Worm (Caenorhabditis elegans) whole organism, mixed stage, embryonic: ENCODE measurements around the gene F57G9.7.

Experiments used
- lin-13 ChIP-seq: fragments of 150-350 bp; optimal IDR thresholded peaks from 2 replicates; lab custom pipeline; 2014; ENCODE audit warnings: missing biosample characterization, missing genetic modification characterization
- mep-1 ChIP-seq: fragments of 150-350 bp; optimal IDR thresholded peaks from 2 replicates; lab custom pipeline; 2017; ENCODE audit warnings: missing biosample characterization, missing genetic modification reagents, missing genetic modification characterization, inconsistent platforms
- nhr-237 ChIP-seq: fragments of 150-350 bp; optimal IDR thresholded peaks from 2 replicates; lab custom pipeline; 2014; ENCODE audit warnings: missing biosample characterization, missing genetic modification characterization
- snpc-4 ChIP-seq: fragments of 150-350 bp; optimal IDR thresholded peaks from 2 replicates; lab custom pipeline; 2014; ENCODE audit warnings: missing biosample characterization, missing genetic modification characterization
- ztf-11 ChIP-seq: fragments of 150-350 bp; optimal IDR thresholded peaks from 2 replicates; lab custom pipeline; 2014; ENCODE audit warnings: missing biosample characterization, missing genetic modification characterization

ce11 chrII:12425644-12426222 is 28.2 kb upstream of the F57G9.7 start, which contains the start of gene daf-22:
- TF ChIP-seq lin-13 (tag; lab: Kevin White, UChicago) (no peak), mep-1 (tag; lab: Kevin White, UChicago) (no peak), ztf-11 (tag; lab: Kevin White, UChicago) (no peak), snpc-4 (tag; lab: Kevin White, UChicago) (no peak), nhr-237 (tag; lab: Kevin White, UChicago) (no peak)
